Fruit fly (Drosophila melanogaster): ENCODE measurements around the gene CG13738.

DNA sequence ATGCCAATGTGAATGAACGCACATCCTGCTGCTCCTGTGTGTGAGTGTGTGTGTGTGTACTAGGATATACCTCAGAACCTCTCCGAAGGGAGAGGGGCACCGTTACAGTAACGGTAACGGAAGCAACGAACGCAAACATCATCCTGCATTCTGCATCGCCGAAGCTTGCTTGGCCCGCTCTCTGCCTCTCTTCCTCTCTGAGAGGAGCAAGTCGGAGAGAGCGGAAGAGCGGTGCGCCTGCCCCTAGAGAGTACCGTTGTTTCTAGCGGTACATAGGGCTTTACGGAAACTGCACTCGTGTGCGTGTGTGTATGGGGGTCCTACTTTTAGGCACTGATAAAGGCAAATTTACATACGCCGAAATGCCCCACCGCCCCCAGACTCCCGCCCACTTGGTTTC lies 18.0 kb upstream of the CG13738 start:
- TF ChIP-seq CG31627 (GFP tag; optimal IDR thresholded peaks at IDR 0.05) (no peak), CG34406 (GFP tag; optimal IDR thresholded peaks at IDR 0.05) (no peak), fkh (GFP tag; optimal IDR thresholded peaks at IDR 0.05) (no peak), Gug (GFP tag; IDR thresholded peaks at IDR 0.05) (no peak), Ets21C (GFP tag; optimal IDR thresholded peaks at IDR 0.05) (no peak), Hr38 (GFP tag; optimal IDR thresholded peaks at IDR 0.05) (no peak), cyc (GFP tag; optimal IDR thresholded peaks at IDR 0.05) (no peak), vri (GFP tag; optimal IDR thresholded peaks at IDR 0.05) (no peak), CG10669 (GFP tag; optimal IDR thresholded peaks at IDR 0.05) (no peak), Sox102F (GFP tag; optimal IDR thresholded peaks at IDR 0.05) (no peak)

All from whole organism, prepupa.